Worm (Caenorhabditis elegans) whole organism, late embryonic: Measurements from ENCODE around the gene col-8.

Experiments
- C38D4.7 ChIP-seq: fragments of 200-800 bp; sonication (Bioruptor generic); optimal IDR thresholded peaks from 2 replicates; lab custom pipeline; 2018; ENCODE audit warnings: mild to moderate bottlenecking, missing genetic modification characterization, moderate library complexity, missing compliant biosample characterization
- F13H6.1 ChIP-seq: sonication (generic microtip); optimal IDR thresholded peaks from 2 replicates; lab custom pipeline; 2016; ENCODE audit warnings: missing genetic modification characterization, missing compliant biosample characterization
- K02D7.2 ChIP-seq: sonication (generic microtip); optimal IDR thresholded peaks from 2 replicates; lab custom pipeline; 2017; ENCODE audit warnings: mild to moderate bottlenecking, missing genetic modification characterization, missing compliant biosample characterization
- Y22D7AL.16 ChIP-seq: sonication (generic microtip); optimal IDR thresholded peaks from 2 replicates; lab custom pipeline; 2016; ENCODE audit warnings: missing genetic modification characterization, missing compliant biosample characterization
- ahr-1 ChIP-seq: sonication (generic microtip); optimal IDR thresholded peaks from 2 replicates; lab custom pipeline; 2016; ENCODE audit warnings: missing genetic modification characterization, missing compliant biosample characterization
- ama-1 ChIP-seq: fragments of 150-350 bp; optimal IDR thresholded peaks from 2 replicates; lab custom pipeline; 2014
- ceh-14 ChIP-seq: sonication (generic microtip); optimal IDR thresholded peaks from 2 replicates; lab custom pipeline; 2016; ENCODE audit warnings: missing genotype, missing genetic modification characterization, missing compliant biosample characterization
- ceh-18 ChIP-seq: sonication (generic microtip); optimal IDR thresholded peaks from 2 replicates; lab custom pipeline; 2016; ENCODE audit warnings: missing genetic modification characterization, missing compliant biosample characterization
- ceh-19 ChIP-seq: fragments of 200-800 bp; sonication (Bioruptor generic); optimal IDR thresholded peaks from 2 replicates; lab custom pipeline; 2018; ENCODE audit warnings: mild to moderate bottlenecking, missing genetic modification characterization, missing compliant biosample characterization
- ceh-2 ChIP-seq: sonication (generic microtip); optimal IDR thresholded peaks from 2 replicates; lab custom pipeline; 2016; ENCODE audit warnings: missing genotype, missing genetic modification characterization, missing compliant biosample characterization
- ceh-24 ChIP-seq: sonication (generic microtip); optimal IDR thresholded peaks from 2 replicates; lab custom pipeline; 2016; ENCODE audit warnings: mild to moderate bottlenecking, missing genetic modification characterization, missing compliant biosample characterization
- ceh-30 ChIP-seq: fragments of 150-350 bp; optimal IDR thresholded peaks from 2 replicates; lab custom pipeline; 2014; ENCODE audit warnings: missing biosample characterization, missing genetic modification characterization
- ceh-45 ChIP-seq: fragments of 200-800 bp; sonication (Bioruptor generic); IDR thresholded peaks from 2 replicates; pipeline ENCODE4 v1.3.6; 2022; ENCODE audit warnings: missing genetic modification reagents, missing genetic modification characterization, missing compliant biosample characterization
- ceh-48 ChIP-seq: sonication (generic microtip); optimal IDR thresholded peaks from 2 replicates; lab custom pipeline; 2016; ENCODE audit warnings: missing genetic modification characterization, inconsistent platforms, missing compliant biosample characterization
- ceh-9 ChIP-seq: sonication (generic microtip); optimal IDR thresholded peaks from 2 replicates; lab custom pipeline; 2016; ENCODE audit warnings: mild to moderate bottlenecking, missing genetic modification characterization, inconsistent platforms, missing compliant biosample characterization
- che-1 ChIP-seq: sonication (generic microtip); optimal IDR thresholded peaks from 2 replicates; lab custom pipeline; 2016; ENCODE audit warnings: mild to moderate bottlenecking, missing genetic modification characterization, missing compliant biosample characterization
- dve-1 ChIP-seq: sonication (generic microtip); optimal IDR thresholded peaks from 2 replicates; lab custom pipeline; 2017; ENCODE audit warnings: antibody characterized with exemption, mild to moderate bottlenecking, missing genetic modification characterization, missing compliant biosample characterization
- elt-4 ChIP-seq: sonication (generic microtip); optimal IDR thresholded peaks from 2 replicates; lab custom pipeline; 2016; ENCODE audit warnings: missing genetic modification characterization, missing compliant biosample characterization
- gmeb-2 ChIP-seq: sonication (generic microtip); optimal IDR thresholded peaks from 2 replicates; lab custom pipeline; 2016; ENCODE audit warnings: missing genetic modification characterization, inconsistent platforms, missing compliant biosample characterization
- hlh-15 ChIP-seq: sonication (generic microtip); optimal IDR thresholded peaks from 2 replicates; lab custom pipeline; 2016; ENCODE audit warnings: missing genetic modification characterization, missing compliant biosample characterization
- hlh-8 ChIP-seq: sonication (generic microtip); optimal IDR thresholded peaks from 2 replicates; lab custom pipeline; 2016; ENCODE audit warnings: missing genotype, missing genetic modification characterization, missing compliant biosample characterization
- lim-6 ChIP-seq: sonication (generic microtip); optimal IDR thresholded peaks from 2 replicates; lab custom pipeline; 2016; ENCODE audit warnings: missing genetic modification characterization, missing compliant biosample characterization
- lin-11 ChIP-seq: fragments of 200-800 bp; sonication (Bioruptor generic); optimal IDR thresholded peaks from 2 replicates; lab custom pipeline; 2018; ENCODE audit warnings: mild to moderate bottlenecking, missing genetic modification characterization, missing compliant biosample characterization
- nfya-1 ChIP-seq: sonication (generic microtip); optimal IDR thresholded peaks from 2 replicates; lab custom pipeline; 2017; ENCODE audit warnings: missing genetic modification characterization, mild to moderate bottlenecking, missing compliant biosample characterization, antibody characterized with exemption, moderate library complexity
- nhr-11 ChIP-seq: fragments of 150-350 bp; optimal IDR thresholded peaks from 2 replicates; lab custom pipeline; 2014; ENCODE audit warnings: missing biosample characterization, missing genetic modification characterization
- nhr-232 ChIP-seq: sonication (generic microtip); optimal IDR thresholded peaks from 2 replicates; lab custom pipeline; 2016; ENCODE audit warnings: missing genetic modification characterization, missing compliant biosample characterization
- pat-9 ChIP-seq: fragments of 200-800 bp; sonication (Bioruptor generic); optimal IDR thresholded peaks from 2 replicates; lab custom pipeline; 2018; ENCODE audit warnings: mild to moderate bottlenecking, missing genetic modification characterization, moderate library complexity, missing compliant biosample characterization
- pha-2 ChIP-seq: sonication (generic microtip); optimal IDR thresholded peaks from 2 replicates; lab custom pipeline; 2017; ENCODE audit warnings: mild to moderate bottlenecking, missing genetic modification characterization, missing compliant biosample characterization
- pha-4 ChIP-seq: fragments of 150-350 bp; optimal IDR thresholded peaks from 2 replicates; lab custom pipeline; 2018; ENCODE audit warnings: missing biosample characterization, missing genetic modification reagents, missing genetic modification characterization
- pqm-1 ChIP-seq: sonication (generic microtip); optimal IDR thresholded peaks from 2 replicates; lab custom pipeline; 2016; ENCODE audit warnings: missing genetic modification characterization, missing compliant biosample characterization
- ref-2 ChIP-seq: sonication (generic microtip); optimal IDR thresholded peaks from 2 replicates; lab custom pipeline; 2016; ENCODE audit warnings: missing genetic modification characterization, missing compliant biosample characterization
- rnt-1 ChIP-seq: sonication (generic microtip); optimal IDR thresholded peaks from 2 replicates; lab custom pipeline; 2016; ENCODE audit warnings: missing genetic modification characterization, missing compliant biosample characterization
- sox-4 ChIP-seq: sonication (generic microtip); optimal IDR thresholded peaks from 2 replicates; lab custom pipeline; 2017; ENCODE audit warnings: mild to moderate bottlenecking, missing genetic modification characterization, inconsistent platforms, missing compliant biosample characterization
- tbx-2 ChIP-seq: sonication (generic microtip); optimal IDR thresholded peaks from 2 replicates; lab custom pipeline; 2016; ENCODE audit warnings: missing genetic modification characterization, missing compliant biosample characterization
- unc-55 ChIP-seq: sonication (generic microtip); optimal IDR thresholded peaks from 2 replicates; lab custom pipeline; 2017; ENCODE audit warnings: missing biosample characterization, missing genetic modification reagents, missing genetic modification characterization
- unc-86 ChIP-seq: sonication (generic microtip); optimal IDR thresholded peaks from 2 replicates; lab custom pipeline; 2016; ENCODE audit warnings: missing genetic modification characterization, missing compliant biosample characterization
- zip-5 ChIP-seq: sonication (generic microtip); optimal IDR thresholded peaks from 2 replicates; lab custom pipeline; 2016; ENCODE audit warnings: missing genetic modification characterization, missing compliant biosample characterization
- ztf-16 ChIP-seq: sonication (generic microtip); optimal IDR thresholded peaks from 2 replicates; lab custom pipeline; 2017; ENCODE audit warnings: missing genetic modification characterization, missing compliant biosample characterization

Gene col-8

DNA sequence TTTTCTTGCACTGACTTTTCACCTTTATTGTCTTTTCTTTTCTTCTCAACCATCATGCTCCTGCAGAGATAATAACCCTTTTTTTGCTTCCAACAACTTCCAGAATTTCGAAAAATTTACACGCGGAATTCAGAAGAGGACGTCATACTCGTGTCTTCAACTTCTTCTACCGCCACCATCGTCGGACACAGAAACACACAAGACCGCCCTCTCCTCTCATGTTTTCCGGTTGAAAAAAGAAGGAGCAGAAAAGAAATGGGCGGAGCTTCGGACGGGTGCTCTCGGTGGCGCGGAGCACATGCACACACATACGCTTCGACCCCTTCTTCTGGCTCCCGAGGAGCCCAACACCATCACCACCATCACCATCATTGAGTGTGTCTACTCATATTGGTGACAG is 11.6 kb downstream of the col-8 start, which contains the start of gene lgc-38:
TSS of gene lgc-38 (plus strand) at position 301 of the 400 bp plus-strand sequence.
- no peak for TF ChIP-seq pha-4 (tag; lab: Kevin White, UChicago)
- TF ChIP-seq K02D7.2 (tag; lab: Kevin White, UChicago): no peak
- no peak for TF ChIP-seq ceh-14 (tag; lab: Kevin White, UChicago)
- TF ChIP-seq ref-2 (tag; lab: Kevin White, UChicago): no peak
- no peak for TF ChIP-seq ceh-48 (tag; lab: Kevin White, UChicago)
- no peak for TF ChIP-seq zip-5 (tag; lab: Kevin White, UChicago)
- no peak for TF ChIP-seq hlh-8 (tag; lab: Kevin White, UChicago)
- TF ChIP-seq ama-1 (lab: Kevin White, UChicago): no peak
- no peak for TF ChIP-seq pqm-1 (tag; lab: Kevin White, UChicago)
- TF ChIP-seq tbx-2 (tag; lab: Kevin White, UChicago): no peak
- no peak for TF ChIP-seq ahr-1 (tag; lab: Kevin White, UChicago)
- TF ChIP-seq nhr-11 (tag; lab: Kevin White, UChicago): no peak
- TF ChIP-seq ceh-24 (tag; lab: Kevin White, UChicago): no peak

DNA sequence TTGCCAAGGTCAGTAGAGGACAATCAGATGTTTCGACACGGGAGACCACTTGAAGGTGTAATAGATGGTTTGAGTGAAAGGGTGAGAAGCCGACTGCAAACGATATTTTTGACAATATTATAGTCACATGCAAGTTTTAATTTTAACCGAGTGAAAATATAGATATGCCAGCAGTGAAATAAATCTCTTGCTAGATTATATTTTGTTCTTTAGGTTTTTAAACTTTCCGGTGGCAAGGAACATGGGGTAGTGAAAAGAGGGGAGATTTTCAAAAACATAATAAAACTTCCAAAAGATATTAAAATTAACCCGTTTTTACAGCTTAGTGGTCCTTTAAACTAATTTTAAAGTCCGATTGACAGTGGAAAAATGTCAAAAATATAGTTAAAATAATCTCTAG is 15.1 kb downstream of the col-8 start, which contains the start of gene C06E8.5:
TSS of gene C06E8.5 (minus strand) at position 101 of the 400 bp plus-strand sequence.
- TF ChIP-seq K02D7.2 (tag; lab: Kevin White, UChicago): no peak
- no peak for TF ChIP-seq ceh-9 (tag; lab: Kevin White, UChicago)
- TF ChIP-seq gmeb-2: no peak
- TF ChIP-seq nhr-232 (tag; lab: Kevin White, UChicago): no peak
- no peak for TF ChIP-seq dve-1 (tag; lab: Kevin White, UChicago)
- no peak for TF ChIP-seq Y22D7AL.16 (tag; lab: Kevin White, UChicago)
- no peak for TF ChIP-seq hlh-8 (tag; lab: Kevin White, UChicago)
- no peak for TF ChIP-seq ceh-18 (tag; lab: Kevin White, UChicago)
- no peak for TF ChIP-seq elt-4
- no peak for TF ChIP-seq ceh-24 (tag; lab: Kevin White, UChicago)
- TF ChIP-seq unc-86: no peak
- TF ChIP-seq F13H6.1 (tag; lab: Kevin White, UChicago): no peak
- TF ChIP-seq tbx-2 (tag; lab: Kevin White, UChicago): no peak
- TF ChIP-seq ceh-45 (GFP tag; lab: Robert Waterston, UW): no peak
- TF ChIP-seq rnt-1 (tag; lab: Kevin White, UChicago): no peak
- no peak for TF ChIP-seq C38D4.7 (GFP tag; lab: Kevin White, UChicago)
- no peak for TF ChIP-seq hlh-15

DNA sequence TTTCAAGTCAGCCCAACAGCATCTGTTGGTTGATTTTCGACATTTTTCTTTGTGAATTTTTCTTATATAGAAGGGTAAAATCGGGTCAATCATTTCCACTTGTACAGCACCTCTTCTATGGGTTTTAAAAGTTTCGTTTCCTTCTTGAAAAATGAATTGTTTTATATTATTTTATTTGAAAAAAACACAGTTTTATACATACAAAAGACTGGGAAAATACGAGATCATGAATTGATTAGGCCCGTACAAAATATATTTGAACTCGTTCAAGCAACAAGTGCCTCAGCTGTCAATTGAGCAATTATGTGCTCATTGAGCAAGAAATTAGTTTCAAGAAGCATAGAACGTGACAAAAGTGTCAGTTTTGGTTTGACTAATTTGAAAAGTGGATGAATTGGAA is 18.3 kb downstream of the col-8 start:
- TF ChIP-seq C38D4.7 (GFP tag; lab: Kevin White, UChicago) (no peak), ceh-19 (no peak), ceh-30 (tag; lab: Kevin White, UChicago) (no peak), ceh-48 (tag; lab: Kevin White, UChicago) (no peak), lin-11 (no peak), nfya-1 (tag; lab: Kevin White, UChicago) (no peak), ztf-16 (tag; lab: Kevin White, UChicago) (no peak), lim-6 (tag; lab: Kevin White, UChicago) (no peak), F13H6.1 (tag; lab: Kevin White, UChicago) (no peak), pha-2 (tag; lab: Kevin White, UChicago) (no peak), rnt-1 (tag; lab: Kevin White, UChicago) (no peak), ahr-1 (tag; lab: Kevin White, UChicago) (no peak), pqm-1 (tag; lab: Kevin White, UChicago) (no peak), unc-55 (GFP tag; lab: Kevin White, UChicago) (no peak), nhr-232 (tag; lab: Kevin White, UChicago) (no peak), ama-1 (lab: Kevin White, UChicago) (no peak), sox-4 (no peak), ceh-2 (tag; lab: Kevin White, UChicago) (no peak)

DNA sequence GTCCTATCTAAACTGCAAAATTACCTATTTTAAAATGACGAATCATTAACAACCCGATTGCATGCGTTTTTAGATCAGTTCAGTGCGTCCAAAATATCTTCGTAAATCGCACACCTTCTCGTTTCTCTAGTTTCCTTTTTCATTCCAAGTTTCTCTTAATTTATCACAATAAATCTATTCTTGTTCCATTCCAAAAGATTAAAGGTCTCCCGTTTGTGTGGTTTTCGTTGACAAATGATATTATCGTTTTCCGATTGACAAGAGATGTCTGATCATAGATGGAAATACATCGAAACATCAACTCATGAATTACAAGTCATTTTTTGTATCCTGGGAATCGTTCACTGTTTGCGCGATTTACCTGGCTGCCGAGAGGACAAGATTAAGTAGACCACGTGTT is 27.2 kb downstream of the col-8 start:
- TF ChIP-seq pat-9 (no peak), rnt-1 (tag; lab: Kevin White, UChicago) (no peak), che-1 (tag; lab: Kevin White, UChicago) (no peak), nhr-11 (tag; lab: Kevin White, UChicago) (no peak)
- TF ChIP-seq, all 69 proteins: peak for 0
